Fruit fly (Drosophila melanogaster): ENCODE measurements around the gene Tti1.

Tti1 gene

DNA sequence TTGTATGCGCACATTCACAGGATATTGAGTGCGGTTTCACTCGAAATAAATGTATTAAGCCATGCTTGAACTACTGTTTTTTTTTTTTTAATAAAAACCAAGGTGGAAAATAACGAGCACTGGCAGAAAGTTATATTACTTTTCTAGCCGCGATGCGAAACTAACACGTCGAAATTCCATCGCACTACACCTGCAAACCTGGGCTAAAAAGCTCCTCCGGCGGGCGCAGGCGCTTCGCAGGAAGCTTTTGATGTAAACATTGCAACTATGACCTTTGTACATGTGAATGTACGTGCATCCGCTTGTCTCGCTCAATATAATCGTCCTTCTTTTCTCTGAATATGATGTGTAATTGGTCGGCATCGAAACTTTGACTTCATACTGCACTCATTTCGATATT is 14.7 kb downstream of the Tti1 start, which contains the start of gene side-VII:
side-VII (minus strand) TSS at position 187 of the 400 bp plus-strand sequence.
- TF ChIP-seq kay (GFP tag; ENCODE audit: borderline replicate concordance) (peak; percentile 27), Mnt (GFP tag; optimal IDR thresholded peaks at IDR 0.05) (no peak)

dm6 chr3R:9735151-9735550 is 19.3 kb downstream of the Tti1 start:
- TF ChIP-seq cnc (optimal IDR thresholded peaks at IDR 0.05) (no peak), bab1 (GFP tag; optimal IDR thresholded peaks at IDR 0.05) (no peak), CG7045 (GFP tag; optimal IDR thresholded peaks at IDR 0.05) (no peak), Hr96 (GFP tag; optimal IDR thresholded peaks at IDR 0.05) (no peak)

- TF ChIP-seq CG14711 (tag; optimal IDR thresholded peaks at IDR 0.05) (no peak), CG1620 (GFP tag; optimal IDR thresholded peaks at IDR 0.05) (no peak), CG33017 (tag; optimal IDR thresholded peaks at IDR 0.05) (no peak), CG5204 (GFP tag; optimal IDR thresholded peaks at IDR 0.05) (no peak)
Observed at dm6 chr3R:9733150-9733549, 21.3 kb downstream of the Tti1 start, which contains the start of gene alphaTub85E. TSS of gene alphaTub85E (minus strand) at chr3R:9733250.

dm6 chr3R:9730784-9731183 is 23.7 kb downstream of the Tti1 start, which contains the start of gene FoxP:
TSS of gene FoxP (minus strand) at chr3R:9730872.
- TF ChIP-seq Hr96 (GFP tag; optimal IDR thresholded peaks at IDR 0.05) = no peak
- TF ChIP-seq kay (GFP tag; ENCODE audit: borderline replicate concordance) = peak; percentile 29

DNA sequence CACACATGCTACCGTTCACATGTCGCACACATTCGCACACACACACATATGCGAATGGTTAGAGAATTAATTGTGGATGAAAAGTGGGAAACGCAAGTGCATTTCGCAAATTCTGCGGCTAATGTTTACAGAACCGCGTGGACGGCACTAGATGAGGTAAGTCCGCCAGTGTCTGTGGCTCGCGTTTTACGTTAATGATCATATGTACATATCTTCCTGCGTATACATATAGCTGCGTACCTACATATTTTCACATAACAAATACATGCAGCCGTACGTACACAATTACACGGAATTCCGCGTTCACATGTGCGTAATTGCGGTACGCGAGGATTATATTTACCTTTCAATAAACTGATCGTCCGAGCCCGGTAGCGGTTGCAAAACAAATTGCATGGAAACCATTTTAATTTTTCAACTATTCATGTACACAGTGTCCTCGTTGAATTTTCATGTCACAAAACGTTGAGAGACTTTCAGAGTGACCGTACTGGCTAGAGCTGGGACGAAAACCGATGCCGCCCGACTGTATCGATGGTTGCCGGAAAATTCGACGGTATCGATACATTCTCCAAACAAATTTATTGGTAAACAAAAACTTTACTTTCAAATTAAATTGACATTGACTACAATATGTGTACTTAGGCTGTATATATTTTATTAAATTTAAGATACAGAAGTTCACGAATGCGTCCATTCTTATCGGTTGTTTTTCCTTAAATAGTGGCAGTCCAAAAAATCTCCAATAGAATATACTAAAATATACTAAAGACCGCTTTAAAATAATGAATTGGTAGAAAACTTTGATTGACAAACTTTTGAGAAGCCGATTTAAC is 29.1 kb downstream of the Tti1 start, which contains the start of gene hyd:
hyd (minus strand) TSS at position 495 of the 836 bp plus-strand sequence.
- TF ChIP-seq toe (GFP tag; optimal IDR thresholded peaks at IDR 0.05) (no peak), Mnt (GFP tag; optimal IDR thresholded peaks at IDR 0.05) (peak; percentile 71), cic (GFP tag; optimal IDR thresholded peaks at IDR 0.05) (peak; percentile 8), Clk (GFP tag; optimal IDR thresholded peaks at IDR 0.05) (no peak), ovo (GFP tag; optimal IDR thresholded peaks at IDR 0.05) (peak; percentile 9), CG12768 (GFP tag; optimal IDR thresholded peaks at IDR 0.05) (peak; percentile 27), CG7101 (tag; optimal IDR thresholded peaks at IDR 0.05) (no peak), CG11617 (GFP tag; optimal IDR thresholded peaks at IDR 0.05) (no peak), tj (GFP tag; optimal IDR thresholded peaks at IDR 0.05) (peak; percentile 4), pad (GFP tag; optimal IDR thresholded peaks at IDR 0.05) (no peak), bab1 (GFP tag; optimal IDR thresholded peaks at IDR 0.05) (peak; percentile 38), CG1620 (GFP tag; optimal IDR thresholded peaks at IDR 0.05) (no peak)

- TF ChIP-seq toe (GFP tag; optimal IDR thresholded peaks at IDR 0.05) = no peak
- peak; percentile 16 for TF ChIP-seq tj (GFP tag; optimal IDR thresholded peaks at IDR 0.05)
- TF ChIP-seq CG11617 (GFP tag; optimal IDR thresholded peaks at IDR 0.05) = peak; percentile 26
- peak; percentile 67 for TF ChIP-seq Clk (GFP tag; optimal IDR thresholded peaks at IDR 0.05)
- TF ChIP-seq CG5204 (GFP tag; optimal IDR thresholded peaks at IDR 0.05) = no peak
- TF ChIP-seq cic (GFP tag; optimal IDR thresholded peaks at IDR 0.05) = peak; percentile 4
- TF ChIP-seq cnc (optimal IDR thresholded peaks at IDR 0.05) = no peak
- no peak for TF ChIP-seq kay (GFP tag; ENCODE audit: borderline replicate concordance)
- peak; percentile 58 for TF ChIP-seq ovo (GFP tag; optimal IDR thresholded peaks at IDR 0.05)
- no peak for TF ChIP-seq Hr96 (GFP tag; optimal IDR thresholded peaks at IDR 0.05)
- TF ChIP-seq CG7101 (tag; optimal IDR thresholded peaks at IDR 0.05) = peak; percentile 68
- peak; percentile 76 for TF ChIP-seq bab1 (GFP tag; optimal IDR thresholded peaks at IDR 0.05)
- TF ChIP-seq CG12768 (GFP tag; optimal IDR thresholded peaks at IDR 0.05) = peak; percentile 14
- TF ChIP-seq Mnt (GFP tag; optimal IDR thresholded peaks at IDR 0.05) = peak; percentile 74
- peak; percentile 65 for TF ChIP-seq pad (GFP tag; optimal IDR thresholded peaks at IDR 0.05)
- TF ChIP-seq CG7045 (GFP tag; optimal IDR thresholded peaks at IDR 0.05) = no peak
- TF ChIP-seq Crg-1 (GFP tag; optimal IDR thresholded peaks at IDR 0.05) = peak; percentile 70
- TF ChIP-seq CG1620 (GFP tag; optimal IDR thresholded peaks at IDR 0.05) = peak; percentile 81
- no peak for TF ChIP-seq CG14711 (tag; optimal IDR thresholded peaks at IDR 0.05)
- no peak for TF ChIP-seq CG33017 (tag; optimal IDR thresholded peaks at IDR 0.05)
Observed at dm6 chr3R:9710886-9711285, 43.6 kb downstream of the Tti1 start, which contains the start of the genes trbd and dmt. TSS of gene trbd (minus strand) at chr3R:9711037. TSS of gene dmt (plus strand) at chr3R:9711142.

- TF ChIP-seq bab1 (GFP tag; optimal IDR thresholded peaks at IDR 0.05) (no peak), CG11617 (GFP tag; optimal IDR thresholded peaks at IDR 0.05) (peak; percentile 15), ovo (GFP tag; optimal IDR thresholded peaks at IDR 0.05) (no peak), CG5204 (GFP tag; optimal IDR thresholded peaks at IDR 0.05) (no peak), Mnt (GFP tag; optimal IDR thresholded peaks at IDR 0.05) (peak; percentile 62), CG7101 (tag; optimal IDR thresholded peaks at IDR 0.05) (no peak)
Observed at dm6 chr3R:9710228-9710627, 44.3 kb downstream of the Tti1 start.
